Fruit fly (Drosophila melanogaster): Measurements from ENCODE around the gene Nup133.
A peak's percentile ranks its signal among the peaks of the same experiment; 100 is the strongest.

Nup133 gene

dm6 chr3R:22666449-22667283 is 23.7 kb upstream of the Nup133 start (continued):
- TF ChIP-seq wor (GFP tag; IDR thresholded peaks at IDR 0.05) = no peak
- TF ChIP-seq Blimp-1 (GFP tag; optimal IDR thresholded peaks at IDR 0.05) = no peak
- peak; percentile 9 for TF ChIP-seq CG3995 (GFP tag; optimal IDR thresholded peaks at IDR 0.05)
- peak; percentile 77 for TF ChIP-seq sd (tag; optimal IDR thresholded peaks at IDR 0.05)
- peak; percentile 4 for TF ChIP-seq slp2 (GFP tag; optimal IDR thresholded peaks at IDR 0.05)
- no peak for TF ChIP-seq CG6254 (GFP tag; optimal IDR thresholded peaks at IDR 0.05)
- no peak for TF ChIP-seq CG15073 (GFP tag; optimal IDR thresholded peaks at IDR 0.05)
- peak; percentile 92 for TF ChIP-seq Elba2 (GFP tag; optimal IDR thresholded peaks at IDR 0.05)
- no peak for TF ChIP-seq pnt (GFP tag; optimal IDR thresholded peaks at IDR 0.05)
- peak; percentile 46 for TF ChIP-seq kah (GFP tag; optimal IDR thresholded peaks at IDR 0.05)
- TF ChIP-seq YL-1 (GFP tag; optimal IDR thresholded peaks at IDR 0.05) = peak; percentile 35
- peak; percentile 39; the same call in 1 of the 2 replicates for TF ChIP-seq vvl (GFP tag; IDR thresholded peaks at IDR 0.05)
- peak; percentile 66 for TF ChIP-seq pros (GFP tag; optimal IDR thresholded peaks at IDR 0.05)
- TF ChIP-seq Trl (optimal IDR thresholded peaks at IDR 0.05) = peak; percentile 77 to 78
- no peak for TF ChIP-seq Trl (GFP tag; optimal IDR thresholded peaks at IDR 0.05)
- TF ChIP-seq NfI (GFP tag; optimal IDR thresholded peaks at IDR 0.05) = no peak
- no peak for TF ChIP-seq Lim3 (GFP tag; IDR thresholded peaks at IDR 0.05)
- TF ChIP-seq Pdp1 (GFP tag; optimal IDR thresholded peaks at IDR 0.05) = peak in 1 of 2 experiments; percentile 1
- no peak for TF ChIP-seq Fer3 (tag; optimal IDR thresholded peaks at IDR 0.05)
- no peak for TF ChIP-seq kay (GFP tag; optimal IDR thresholded peaks at IDR 0.05)
- TF ChIP-seq MTF-1 (GFP tag; optimal IDR thresholded peaks at IDR 0.05; ENCODE audit: borderline replicate concordance) = no peak
- no peak for TF ChIP-seq jumu (GFP tag; optimal IDR thresholded peaks at IDR 0.05)
- TF ChIP-seq Gsc (GFP tag; IDR thresholded peaks at IDR 0.05) = no peak
- no peak for TF ChIP-seq CG6765 (GFP tag; optimal IDR thresholded peaks at IDR 0.05)
- TF ChIP-seq cg (GFP tag; optimal IDR thresholded peaks at IDR 0.05) = peak; percentile 91
- no peak for TF ChIP-seq CG11456 (GFP tag; IDR thresholded peaks at IDR 0.05)
- peak; percentile 1 for TF ChIP-seq CG1603 (tag; optimal IDR thresholded peaks at IDR 0.05)
- no peak for TF ChIP-seq CG13296 (GFP tag; optimal IDR thresholded peaks at IDR 0.05)
- peak; percentile 11; the same call in 1 of the 2 replicates for TF ChIP-seq E2f2 (GFP tag; IDR thresholded peaks at IDR 0.05)
- no peak for TF ChIP-seq zfh2 (GFP tag; optimal IDR thresholded peaks at IDR 0.05)
- TF ChIP-seq Bgb (GFP tag; IDR thresholded peaks at IDR 0.05; ENCODE audit: partially characterized antibody) = 0 out of 2 replicates have a peak, but pooled peaks have one; percentile 9
- TF ChIP-seq CG2875 (GFP tag; optimal IDR thresholded peaks at IDR 0.05) = no peak
- peak; percentile 24 for TF ChIP-seq Nf-YC (tag; optimal IDR thresholded peaks at IDR 0.05)
- peak; percentile 69; the same call in 1 of the 3 replicates for TF ChIP-seq CG6175 (GFP tag; IDR thresholded peaks at IDR 0.05)
- 0 out of 2 replicates have a peak, but pooled peaks have one; percentile 19 for TF ChIP-seq unc-4 (GFP tag; IDR thresholded peaks at IDR 0.05; ENCODE audit: partially characterized antibody)
- TF ChIP-seq zen2 (GFP tag; IDR thresholded peaks at IDR 0.05; ENCODE audit: partially characterized antibody) = no peak
- no peak for TF ChIP-seq CG31441 (GFP tag; IDR thresholded peaks at IDR 0.05)
- TF ChIP-seq oc (tag; optimal IDR thresholded peaks at IDR 0.05) = peak; percentile 12
- peak; percentile 97 for TF ChIP-seq sug (tag; optimal IDR thresholded peaks at IDR 0.05)
- TF ChIP-seq ftz-f1 (GFP tag; optimal IDR thresholded peaks at IDR 0.05) = no peak
- no peak for TF ChIP-seq pb (GFP tag; optimal IDR thresholded peaks at IDR 0.05)
- no peak for TF ChIP-seq gem (tag; optimal IDR thresholded peaks at IDR 0.05)
- peak; percentile 58 for TF ChIP-seq Med (GFP tag)
- TF ChIP-seq NFAT (GFP tag; IDR thresholded peaks at IDR 0.05) = no peak
- TF ChIP-seq bigmax (GFP tag; optimal IDR thresholded peaks at IDR 0.05) = no peak
- no peak for TF ChIP-seq ac (GFP tag; optimal IDR thresholded peaks at IDR 0.05)
- no peak for TF ChIP-seq zfh1 (GFP tag; IDR thresholded peaks at IDR 0.05)
- TF ChIP-seq Atf6 (GFP tag; IDR thresholded peaks at IDR 0.05) = no peak
- TF ChIP-seq slou (GFP tag; optimal IDR thresholded peaks at IDR 0.05) = no peak
